Worm (Caenorhabditis elegans): ENCODE data around the gene pept-2.

Gene pept-2

ce11 chrIV:10812099-10812498, 21.6 kb downstream of the pept-2 start, which contains the start of gene miz-1:
TSS of gene miz-1 (plus strand) at chrIV:10812399.
- TF ChIP-seq ztf-29 (GFP tag; IDR thresholded peaks at IDR 0.05) (no peak), cog-1 (tag; optimal IDR thresholded peaks at IDR 0.05) (no peak), tab-1 (GFP tag; IDR thresholded peaks at IDR 0.05) (no peak), T22C8.4 (GFP tag; IDR thresholded peaks at IDR 0.05) (no peak), ztf-23 (GFP tag; IDR thresholded peaks at IDR 0.05) (no peak), klf-2 (GFP tag; conservative IDR thresholded peaks at IDR 0.05) (no peak), flt-1 (GFP tag; IDR thresholded peaks at IDR 0.05) (no peak), med-1 (GFP tag; optimal IDR thresholded peaks at IDR 0.05; ENCODE audit: insufficient read depth) (no peak), ref-1 (GFP tag; conservative IDR thresholded peaks at IDR 0.05) (no peak)

ce11 chrIV:10815950-10816349, 25.5 kb downstream of the pept-2 start:
- TF ChIP-seq ztf-29 (GFP tag; IDR thresholded peaks at IDR 0.05) (no peak), T22C8.4 (GFP tag; IDR thresholded peaks at IDR 0.05) (no peak), cog-1 (tag; optimal IDR thresholded peaks at IDR 0.05) (no peak), ztf-23 (GFP tag; IDR thresholded peaks at IDR 0.05) (no peak), ref-1 (GFP tag; conservative IDR thresholded peaks at IDR 0.05) (no peak), med-1 (GFP tag; optimal IDR thresholded peaks at IDR 0.05; ENCODE audit: insufficient read depth) (no peak), tab-1 (GFP tag; IDR thresholded peaks at IDR 0.05) (no peak), flt-1 (GFP tag; IDR thresholded peaks at IDR 0.05) (no peak), klf-2 (GFP tag; conservative IDR thresholded peaks at IDR 0.05) (no peak)

- TF ChIP-seq T22C8.4 (GFP tag; IDR thresholded peaks at IDR 0.05) = no peak
- TF ChIP-seq flt-1 (GFP tag; IDR thresholded peaks at IDR 0.05) = peak; percentile 54; the same call in 1 of the 2 replicates
- peak; percentile 74 for TF ChIP-seq tab-1 (GFP tag; IDR thresholded peaks at IDR 0.05)
- TF ChIP-seq klf-2 (GFP tag; conservative IDR thresholded peaks at IDR 0.05) = no peak
- TF ChIP-seq med-1 (GFP tag; optimal IDR thresholded peaks at IDR 0.05; ENCODE audit: insufficient read depth) = no peak
- TF ChIP-seq ztf-23 (GFP tag; IDR thresholded peaks at IDR 0.05) = 0 out of 2 replicates have a peak, but pooled peaks have one; percentile 33
- peak; percentile 58 for TF ChIP-seq cog-1 (tag; optimal IDR thresholded peaks at IDR 0.05)
These were observed 26.6 kb downstream of the pept-2 start for ce11 chrIV:10817030-10817429.

- TF ChIP-seq ref-1 (GFP tag; conservative IDR thresholded peaks at IDR 0.05) = no peak
- TF ChIP-seq klf-2 (GFP tag; conservative IDR thresholded peaks at IDR 0.05) = 0 out of 2 replicates have a peak, but pooled peaks have one; percentile 15
These were observed 28.6 kb downstream of the pept-2 start for ce11 chrIV:10819049-10819448.

- TF ChIP-seq cog-1 (tag; optimal IDR thresholded peaks at IDR 0.05) = no peak
These were observed 29.7 kb downstream of the pept-2 start for ce11 chrIV:10820114-10820513.

ce11 chrIV:10820837-10821671, 30.6 kb downstream of the pept-2 start:
- TF ChIP-seq cog-1 (tag; optimal IDR thresholded peaks at IDR 0.05) (no peak), ztf-23 (GFP tag; IDR thresholded peaks at IDR 0.05) (no peak), tab-1 (GFP tag; IDR thresholded peaks at IDR 0.05) (no peak), ztf-29 (GFP tag; IDR thresholded peaks at IDR 0.05) (no peak), med-1 (GFP tag; optimal IDR thresholded peaks at IDR 0.05; ENCODE audit: insufficient read depth) (no peak), ref-1 (GFP tag; conservative IDR thresholded peaks at IDR 0.05) (no peak), klf-2 (GFP tag; conservative IDR thresholded peaks at IDR 0.05) (no peak), flt-1 (GFP tag; IDR thresholded peaks at IDR 0.05) (no peak), T22C8.4 (GFP tag; IDR thresholded peaks at IDR 0.05) (no peak)

ce11 chrIV:10821672-10822304, 31.3 kb downstream of the pept-2 start:
- TF ChIP-seq cog-1 (tag; optimal IDR thresholded peaks at IDR 0.05) (peak; percentile 91), klf-2 (GFP tag; conservative IDR thresholded peaks at IDR 0.05) (peak; percentile 54; the same call in 1 of the 2 replicates), ztf-29 (GFP tag; IDR thresholded peaks at IDR 0.05) (peak; percentile 65), T22C8.4 (GFP tag; IDR thresholded peaks at IDR 0.05) (no peak), med-1 (GFP tag; optimal IDR thresholded peaks at IDR 0.05; ENCODE audit: insufficient read depth) (no peak), flt-1 (GFP tag; IDR thresholded peaks at IDR 0.05) (peak; percentile 68; the same call in 1 of the 2 replicates), ref-1 (GFP tag; conservative IDR thresholded peaks at IDR 0.05) (0 out of 2 replicates have a peak, but pooled peaks have one; percentile 23), tab-1 (GFP tag; IDR thresholded peaks at IDR 0.05) (no peak), ztf-23 (GFP tag; IDR thresholded peaks at IDR 0.05) (no peak)

ce11 chrIV:10825383-10825782, 34.9 kb downstream of the pept-2 start:
- TF ChIP-seq ztf-23 (GFP tag; IDR thresholded peaks at IDR 0.05) (0 out of 2 replicates have a peak, but pooled peaks have one; percentile 18), cog-1 (tag; optimal IDR thresholded peaks at IDR 0.05) (no peak)

- TF ChIP-seq ref-1 (GFP tag; conservative IDR thresholded peaks at IDR 0.05) (no peak), tab-1 (GFP tag; IDR thresholded peaks at IDR 0.05) (no peak), ztf-23 (GFP tag; IDR thresholded peaks at IDR 0.05) (no peak), klf-2 (GFP tag; conservative IDR thresholded peaks at IDR 0.05) (no peak), flt-1 (GFP tag; IDR thresholded peaks at IDR 0.05) (no peak), cog-1 (tag; optimal IDR thresholded peaks at IDR 0.05) (no peak), ztf-29 (GFP tag; IDR thresholded peaks at IDR 0.05) (no peak), T22C8.4 (GFP tag; IDR thresholded peaks at IDR 0.05) (no peak), med-1 (GFP tag; optimal IDR thresholded peaks at IDR 0.05; ENCODE audit: insufficient read depth) (no peak)
These were observed 35.6 kb downstream of the pept-2 start for ce11 chrIV:10826029-10826428.

ce11 chrIV:10828049-10828448, 37.6 kb downstream of the pept-2 start, which contains the start of gene npax-3:
TSS of gene npax-3 (minus strand) at chrIV:10828149.
- TF ChIP-seq ztf-29 (GFP tag; IDR thresholded peaks at IDR 0.05) = no peak
- TF ChIP-seq ztf-23 (GFP tag; IDR thresholded peaks at IDR 0.05) = no peak
- TF ChIP-seq tab-1 (GFP tag; IDR thresholded peaks at IDR 0.05) = no peak
- TF ChIP-seq ref-1 (GFP tag; conservative IDR thresholded peaks at IDR 0.05) = no peak
- TF ChIP-seq T22C8.4 (GFP tag; IDR thresholded peaks at IDR 0.05) = no peak
- TF ChIP-seq flt-1 (GFP tag; IDR thresholded peaks at IDR 0.05) = no peak
- TF ChIP-seq cog-1 (tag; optimal IDR thresholded peaks at IDR 0.05) = no peak

Measured in whole organism, midembryonic.